Worm (Caenorhabditis elegans): Measurements from ENCODE around the gene M04B2.7.

Gene M04B2.7

DNA sequence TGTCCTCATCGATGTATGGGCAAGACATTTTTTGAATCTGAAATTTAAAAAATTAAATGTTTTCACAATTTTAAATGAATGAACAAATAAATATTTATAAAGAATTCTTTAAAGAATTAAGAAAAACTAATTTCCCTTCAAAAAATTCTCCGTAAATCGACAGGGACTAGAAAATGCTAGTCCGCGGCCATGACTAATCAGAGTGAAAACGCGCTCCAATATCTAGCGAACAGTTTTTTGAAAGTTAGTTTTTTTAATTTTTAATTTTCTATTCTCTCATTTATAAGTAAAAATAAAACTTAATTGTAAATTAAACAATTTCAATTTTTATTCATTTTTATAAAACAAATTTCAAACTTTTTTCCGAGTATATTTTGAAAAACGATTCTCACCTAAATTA lies 44.2 kb upstream of the M04B2.7 start (continued):
- no peak for TF ChIP-seq nhr-10 (tag; optimal IDR thresholded peaks at IDR 0.05)

DNA sequence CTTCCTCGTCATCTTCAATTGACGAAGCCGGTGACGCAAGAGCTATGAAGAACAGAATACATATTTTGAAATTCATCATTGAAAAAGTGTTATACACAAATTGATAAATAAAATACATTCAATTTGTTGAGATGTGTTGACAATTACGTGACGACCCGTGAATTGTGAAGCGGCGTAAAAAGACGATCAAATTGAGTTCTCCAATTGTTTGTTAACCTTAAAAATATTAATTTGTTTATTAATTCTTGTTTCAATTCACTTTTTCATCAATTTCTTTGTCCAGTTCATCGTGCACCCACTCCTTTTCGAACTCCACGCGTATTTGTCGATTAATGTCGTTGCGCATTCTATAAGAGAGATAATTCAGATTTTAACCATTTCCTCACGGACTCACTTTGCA lies 43.6 kb upstream of the M04B2.7 start, which contains the start of gene spe-36:
spe-36 (minus strand) TSS at position 101 of the 400 bp plus-strand sequence.
- TF ChIP-seq duxl-1 (tag; optimal IDR thresholded peaks at IDR 0.05; ENCODE audit: poor library complexity), result no peak

DNA sequence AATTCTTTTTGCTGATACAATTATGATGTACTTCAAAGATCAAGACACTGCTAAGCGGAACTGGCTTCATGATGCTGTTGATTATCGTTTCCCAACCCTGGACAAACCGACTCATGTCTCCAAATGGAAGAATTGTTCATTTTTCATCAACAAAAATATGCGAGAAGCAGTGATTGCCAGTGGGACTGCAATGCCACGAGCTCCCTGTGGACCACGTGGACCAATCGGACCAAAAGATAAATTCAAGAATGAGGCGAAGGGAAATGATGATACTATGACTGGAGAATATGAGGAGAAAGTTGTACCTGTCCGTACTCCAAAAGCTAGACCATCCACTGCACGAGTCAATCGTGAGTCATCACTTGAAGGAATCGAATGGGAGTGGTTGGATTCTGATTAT lies 37.9 kb upstream of the M04B2.7 start:
- TF ChIP-seq lin-29 (GFP tag; IDR thresholded peaks at IDR 0.05) (no peak), aha-1 (tag) (peak; percentile 92)

DNA sequence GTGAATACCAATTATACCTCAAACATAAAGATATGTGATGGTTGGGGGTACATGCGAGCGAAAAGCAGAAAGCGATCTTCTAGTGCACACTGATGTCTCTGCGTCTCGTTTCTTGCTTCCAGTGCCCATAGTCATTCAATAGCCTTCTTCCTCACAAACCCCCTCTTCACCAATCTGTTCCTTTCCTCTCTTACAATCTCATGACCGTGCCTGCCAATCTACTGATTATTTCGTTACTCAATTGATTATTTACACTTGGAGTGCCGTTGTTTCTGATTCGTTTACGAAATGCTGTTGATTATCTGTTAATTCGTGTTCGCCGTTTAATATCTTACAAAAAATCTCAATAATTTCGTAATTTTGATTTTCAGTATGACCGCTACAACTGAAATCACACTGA lies 36.3 kb upstream of the M04B2.7 start:
- TF ChIP-seq nhr-25 (tag; optimal IDR thresholded peaks at IDR 0.05; ENCODE audit: borderline replicate concordance, insufficient read depth), result no peak
- TF ChIP-seq Y105C5A.15 (GFP tag; IDR thresholded peaks at IDR 0.05), result no peak
- no peak for TF ChIP-seq ama-1 (optimal IDR thresholded peaks at IDR 0.05)
- peak; percentile 15 for TF ChIP-seq dve-1 (tag; optimal IDR thresholded peaks at IDR 0.05; ENCODE audit: insufficient read depth)
- no peak for TF ChIP-seq ceh-28 (tag; optimal IDR thresholded peaks at IDR 0.05)
- TF ChIP-seq unc-130 (GFP tag; optimal IDR thresholded peaks at IDR 0.05), result no peak
- TF ChIP-seq mes-2 (tag; optimal IDR thresholded peaks at IDR 0.05; ENCODE audit: poor library complexity, severe bottlenecking), result peak; percentile 20
- TF ChIP-seq hlh-11 (tag; optimal IDR thresholded peaks at IDR 0.05), result peak; percentile 17
- TF ChIP-seq daf-8 (GFP tag; IDR thresholded peaks at IDR 0.05), result no peak
- no peak for TF ChIP-seq snpc-1.2 (GFP tag; IDR thresholded peaks at IDR 0.05)
- TF ChIP-seq hmg-1.1 (GFP tag; IDR thresholded peaks at IDR 0.05), result no peak
- TF ChIP-seq Y48G9A.11 (GFP tag; IDR thresholded peaks at IDR 0.05), result no peak
- TF ChIP-seq F49E8.2 (tag; optimal IDR thresholded peaks at IDR 0.05; ENCODE audit: borderline replicate concordance), result no peak
- TF ChIP-seq ZK337.2 (GFP tag; IDR thresholded peaks at IDR 0.05), result no peak
- no peak for TF ChIP-seq nhr-11 (tag; optimal IDR thresholded peaks at IDR 0.05)
- no peak for TF ChIP-seq lin-38 (GFP tag; IDR thresholded peaks at IDR 0.05)
- no peak for TF ChIP-seq mxl-2 (GFP tag; conservative IDR thresholded peaks at IDR 0.05)
- no peak for TF ChIP-seq daf-16 (GFP tag; optimal IDR thresholded peaks at IDR 0.05)
- TF ChIP-seq daf-16 (tag; optimal IDR thresholded peaks at IDR 0.05), result peak; percentile 25
- peak; percentile 5 for TF ChIP-seq hlh-30 (tag; optimal IDR thresholded peaks at IDR 0.05; ENCODE audit: insufficient read depth)
- TF ChIP-seq nhr-76 (tag; optimal IDR thresholded peaks at IDR 0.05), result no peak
- TF ChIP-seq dmd-9 (GFP tag; IDR thresholded peaks at IDR 0.05), result no peak
- TF ChIP-seq ces-1 (GFP tag; optimal IDR thresholded peaks at IDR 0.05), result no peak
- no peak for TF ChIP-seq spr-1 (tag; optimal IDR thresholded peaks at IDR 0.05)
- TF ChIP-seq nhr-102 (tag; optimal IDR thresholded peaks at IDR 0.05), result no peak
- no peak for TF ChIP-seq dmd-6 (GFP tag; IDR thresholded peaks at IDR 0.05)
- TF ChIP-seq nhr-10 (tag; optimal IDR thresholded peaks at IDR 0.05), result no peak
- no peak for TF ChIP-seq T26A8.4 (GFP tag; IDR thresholded peaks at IDR 0.05)
- TF ChIP-seq saeg-2 (GFP tag; IDR thresholded peaks at IDR 0.05), result no peak
- no peak for TF ChIP-seq lin-13 (GFP tag; optimal IDR thresholded peaks at IDR 0.05)
- no peak for TF ChIP-seq zfp-2 (tag; optimal IDR thresholded peaks at IDR 0.05)
- TF ChIP-seq zag-1 (tag; optimal IDR thresholded peaks at IDR 0.05), result no peak
- TF ChIP-seq ceh-32 (tag; optimal IDR thresholded peaks at IDR 0.05; ENCODE audit: poor library complexity), result no peak
- no peak for TF ChIP-seq Y5F2A.4 (GFP tag; optimal IDR thresholded peaks at IDR 0.05)
- no peak for TF ChIP-seq zip-2 (tag; optimal IDR thresholded peaks at IDR 0.05)
- no peak for TF ChIP-seq daf-12 (tag; optimal IDR thresholded peaks at IDR 0.05)
- TF ChIP-seq ztf-11 (tag; optimal IDR thresholded peaks at IDR 0.05), result no peak
- no peak for TF ChIP-seq T20F7.1 (GFP tag; optimal IDR thresholded peaks at IDR 0.05)
- TF ChIP-seq lin-15B (tag; optimal IDR thresholded peaks at IDR 0.05), result no peak
- no peak for TF ChIP-seq ceh-62 (tag; optimal IDR thresholded peaks at IDR 0.05)
